Fruit fly (Drosophila melanogaster): ENCODE results near the gene FMRFaR.
A peak's percentile ranks its signal among the peaks of the same experiment; 100 is the strongest.

Gene FMRFaR

DNA sequence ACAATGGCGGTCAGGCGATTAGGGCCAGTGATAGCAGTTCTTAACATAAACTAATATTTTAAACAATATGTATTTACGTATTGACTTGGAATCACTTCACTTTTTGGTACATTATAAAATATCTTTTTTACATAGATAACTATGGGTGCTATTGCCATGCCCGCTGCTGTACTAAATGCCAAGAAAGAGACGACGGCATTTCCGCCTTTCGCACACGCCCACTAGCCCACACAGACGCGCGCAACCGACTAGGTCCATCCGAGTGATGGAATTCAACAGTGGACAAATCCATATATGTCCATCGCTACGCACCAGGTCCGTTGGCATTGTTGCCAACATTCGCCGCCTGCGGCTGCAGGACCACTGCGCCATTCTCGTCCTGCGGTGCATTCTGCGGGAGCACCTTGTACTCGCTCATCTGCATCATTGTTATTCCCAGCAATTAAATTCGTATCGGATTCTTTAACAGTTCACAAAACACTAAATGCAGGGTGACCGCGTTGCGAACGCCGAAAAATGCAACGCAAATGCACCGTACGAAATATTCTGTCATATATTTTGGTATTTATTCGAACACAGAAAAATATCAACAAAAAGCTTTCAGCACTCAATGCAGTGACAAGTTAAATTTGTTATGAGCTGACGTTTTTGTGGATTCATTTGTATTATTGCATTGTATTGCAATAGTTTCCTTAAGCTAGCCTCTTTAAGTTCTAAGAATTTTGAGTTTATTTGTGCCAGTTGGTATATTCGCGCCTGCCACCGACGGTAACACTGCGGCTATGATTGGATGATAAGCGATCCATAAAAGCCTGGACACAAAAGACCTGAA, 45.0 kb downstream of the FMRFaR start, which contains the start of the genes scramb2 and Sk2 (continued):
- TF ChIP-seq row (GFP tag; IDR thresholded peaks at IDR 0.05), result peak; percentile 95
- peak; percentile 85 for TF ChIP-seq CG17612 (GFP tag; IDR thresholded peaks at IDR 0.05)
- peak; percentile 95 for TF ChIP-seq Xbp1 (GFP tag; optimal IDR thresholded peaks at IDR 0.05)
- TF ChIP-seq CG9797 (GFP tag; optimal IDR thresholded peaks at IDR 0.05), result peak; percentile 95
- TF ChIP-seq org-1 (GFP tag; optimal IDR thresholded peaks at IDR 0.05), result peak; percentile 92
- peak; percentile 66 for TF ChIP-seq Adf1 (GFP tag; IDR thresholded peaks at IDR 0.05)
- peak; percentile 96 for TF ChIP-seq CG17829 (tag; optimal IDR thresholded peaks at IDR 0.05)
- TF ChIP-seq pfk (GFP tag; optimal IDR thresholded peaks at IDR 0.05), result peak; percentile 48
- TF ChIP-seq stwl (tag; optimal IDR thresholded peaks at IDR 0.05), result peak; percentile 55
- peak; percentile 87 for TF ChIP-seq bab2 (GFP tag; optimal IDR thresholded peaks at IDR 0.05)
- TF ChIP-seq pb (GFP tag; optimal IDR thresholded peaks at IDR 0.05), result peak; percentile 73
- peak; percentile 89 for TF ChIP-seq CG9437 (GFP tag; optimal IDR thresholded peaks at IDR 0.05)
- TF ChIP-seq CG7357 (GFP tag; IDR thresholded peaks at IDR 0.05), result peak; percentile 86
- peak; percentile 94 for TF ChIP-seq Mrtf (GFP tag; IDR thresholded peaks at IDR 0.05)
- peak; percentile 97 for TF ChIP-seq CG31441 (GFP tag; IDR thresholded peaks at IDR 0.05)
- peak; percentile 55 for TF ChIP-seq ftz-f1 (GFP tag; optimal IDR thresholded peaks at IDR 0.05)
- TF ChIP-seq CG2129 (GFP tag; IDR thresholded peaks at IDR 0.05; ENCODE audit: partially characterized antibody), result no peak
- peak; percentile 70; the same call in 2 of the 3 replicates for TF ChIP-seq z (GFP tag; IDR thresholded peaks at IDR 0.05)
- TF ChIP-seq HmgZ (tag; optimal IDR thresholded peaks at IDR 0.05), result peak; percentile 96
- TF ChIP-seq toy (GFP tag; IDR thresholded peaks at IDR 0.05), result peak; percentile 87
- TF ChIP-seq ab (GFP tag; optimal IDR thresholded peaks at IDR 0.05), result peak; percentile 71
- TF ChIP-seq zfh2 (GFP tag; optimal IDR thresholded peaks at IDR 0.05), result peak; percentile 79
- TF ChIP-seq CoRest (tag; optimal IDR thresholded peaks at IDR 0.05), result peak; percentile 94
- no peak for TF ChIP-seq Hr39 (optimal IDR thresholded peaks at IDR 0.05)
- TF ChIP-seq CG1603 (tag; optimal IDR thresholded peaks at IDR 0.05), result peak; percentile 90
- TF ChIP-seq Bdp1 (GFP tag; optimal IDR thresholded peaks at IDR 0.05), result peak; percentile 75
- peak; percentile 93 for TF ChIP-seq grau (tag; optimal IDR thresholded peaks at IDR 0.05)
- peak; percentile 85 for TF ChIP-seq Jarid2 (GFP tag; optimal IDR thresholded peaks at IDR 0.05)
- peak; percentile 88 for TF ChIP-seq CG10274 (GFP tag; optimal IDR thresholded peaks at IDR 0.05)
- peak; percentile 94 for TF ChIP-seq Fer3 (tag; optimal IDR thresholded peaks at IDR 0.05)
- peak; percentile 93 for TF ChIP-seq CG17385 (GFP tag; optimal IDR thresholded peaks at IDR 0.05)
- peak; percentile 94 for TF ChIP-seq CG5953 (GFP tag; IDR thresholded peaks at IDR 0.05)
- TF ChIP-seq Dek (tag; optimal IDR thresholded peaks at IDR 0.05), result peak; percentile 94
- TF ChIP-seq CG4360 (GFP tag; IDR thresholded peaks at IDR 0.05), result peak; percentile 75
- TF ChIP-seq CG10565 (GFP tag; optimal IDR thresholded peaks at IDR 0.05), result peak; percentile 69
- TF ChIP-seq pzg (GFP tag; optimal IDR thresholded peaks at IDR 0.05), result peak; percentile 73
- TF ChIP-seq bigmax (GFP tag; optimal IDR thresholded peaks at IDR 0.05), result peak; percentile 41
- TF ChIP-seq chif (GFP tag; optimal IDR thresholded peaks at IDR 0.05), result peak; percentile 77 to 89
- TF ChIP-seq CG12104 (GFP tag; optimal IDR thresholded peaks at IDR 0.05), result peak; percentile 93
- peak; percentile 89 for TF ChIP-seq CG1602 (GFP tag; optimal IDR thresholded peaks at IDR 0.05)
- peak; percentile 91 for TF ChIP-seq CG18476 (GFP tag; optimal IDR thresholded peaks at IDR 0.05)
- TF ChIP-seq CG6272 (GFP tag; IDR thresholded peaks at IDR 0.05), result peak; percentile 79
- TF ChIP-seq Sox102F (GFP tag; optimal IDR thresholded peaks at IDR 0.05), result peak; percentile 95
- peak; percentile 50 for TF ChIP-seq CG17186 (GFP tag; optimal IDR thresholded peaks at IDR 0.05)
- peak; percentile 93 for TF ChIP-seq CG6689 (GFP tag; IDR thresholded peaks at IDR 0.05)
- TF ChIP-seq hth (optimal IDR thresholded peaks at IDR 0.05), result no peak
- TF ChIP-seq kay (GFP tag; optimal IDR thresholded peaks at IDR 0.05), result peak; percentile 87
- TF ChIP-seq CG4854 (GFP tag; optimal IDR thresholded peaks at IDR 0.05), result peak; percentile 90
- TF ChIP-seq CG31224 (GFP tag; IDR thresholded peaks at IDR 0.05), result peak; percentile 86
- no peak for TF ChIP-seq unc-4 (GFP tag; IDR thresholded peaks at IDR 0.05; ENCODE audit: partially characterized antibody)
